Worm (Caenorhabditis elegans): Measurements from ENCODE around the gene clec-176.

Gene clec-176

DNA sequence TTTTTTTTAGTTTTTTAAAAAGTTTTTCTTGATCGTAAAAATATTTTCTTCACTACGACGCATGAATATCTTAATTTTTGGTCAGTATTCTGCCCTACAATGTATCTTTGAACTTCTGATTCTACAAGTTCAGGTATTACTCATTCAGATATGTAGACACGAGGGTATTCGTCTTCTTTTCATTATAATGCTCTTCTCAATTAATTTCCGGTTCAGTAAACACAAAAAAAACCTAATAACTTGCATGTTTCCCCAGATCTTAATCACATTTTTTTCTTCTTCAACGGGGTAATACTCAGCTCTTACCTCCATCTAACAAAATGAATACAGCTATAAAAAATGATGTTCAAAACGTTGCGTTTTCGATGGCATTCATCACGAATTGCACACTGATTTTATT, 8.2 kb downstream of the clec-176 start, which contains the start of gene str-162:
TSS of gene str-162 (plus strand) at position 301 of the 400 bp plus-strand sequence.
- TF ChIP-seq nhr-2 (tag; optimal IDR thresholded peaks at IDR 0.05) (no peak), nhr-76 (tag; optimal IDR thresholded peaks at IDR 0.05) (no peak), zip-8 (tag; optimal IDR thresholded peaks at IDR 0.05) (no peak), ceh-83 (GFP tag; optimal IDR thresholded peaks at IDR 0.05) (no peak), ham-2 (GFP tag; optimal IDR thresholded peaks at IDR 0.05) (no peak)

ce11 chrIV:4993128-4993527, 9.3 kb downstream of the clec-176 start:
- no peak for TF ChIP-seq tbx-8 (GFP tag; optimal IDR thresholded peaks at IDR 0.05)
- TF ChIP-seq M03D4.4 (tag; optimal IDR thresholded peaks at IDR 0.05) = no peak
- TF ChIP-seq unc-39 (tag; optimal IDR thresholded peaks at IDR 0.05) = no peak
- TF ChIP-seq nhr-76 (tag; optimal IDR thresholded peaks at IDR 0.05) = no peak
- no peak for TF ChIP-seq mls-2 (tag; optimal IDR thresholded peaks at IDR 0.05)
- TF ChIP-seq mep-1 (tag; optimal IDR thresholded peaks at IDR 0.05) = no peak
- no peak for TF ChIP-seq snpc-4 (tag; optimal IDR thresholded peaks at IDR 0.05)

DNA sequence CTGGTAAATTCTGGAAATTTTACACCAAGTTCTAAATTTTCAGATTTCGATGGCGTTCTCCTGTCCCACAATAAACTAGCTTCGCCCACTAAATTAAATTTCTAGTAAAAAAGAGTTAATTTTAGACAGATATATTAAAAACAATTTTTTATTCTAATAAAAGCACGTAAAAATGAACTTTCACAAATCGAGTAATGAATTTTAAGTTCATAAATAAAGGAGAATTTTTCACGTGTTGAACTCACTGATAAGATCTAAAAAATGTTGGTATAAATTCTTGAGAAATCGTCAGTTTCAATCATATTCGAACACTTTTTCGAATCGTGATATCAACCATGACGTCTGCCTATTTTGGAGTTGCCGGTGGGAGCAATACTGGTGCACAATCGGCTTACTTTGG, 12.0 kb downstream of the clec-176 start, which contains the start of gene ssq-2:
TSS of gene ssq-2 (plus strand) at position 301 of the 400 bp plus-strand sequence.
- TF ChIP-seq mab-5 (tag; optimal IDR thresholded peaks at IDR 0.05) = no peak
- no peak for TF ChIP-seq elt-3 (tag; optimal IDR thresholded peaks at IDR 0.05)
- TF ChIP-seq ztf-11 (tag; optimal IDR thresholded peaks at IDR 0.05) = no peak
- no peak for TF ChIP-seq drap-1 (GFP tag; optimal IDR thresholded peaks at IDR 0.05)
- TF ChIP-seq hlh-1 (tag; optimal IDR thresholded peaks at IDR 0.05) = no peak
- TF ChIP-seq sem-2 (GFP tag; optimal IDR thresholded peaks at IDR 0.05) = no peak
- no peak for TF ChIP-seq pha-4 (tag; optimal IDR thresholded peaks at IDR 0.05)
- no peak for TF ChIP-seq ces-1 (GFP tag; optimal IDR thresholded peaks at IDR 0.05)
- no peak for TF ChIP-seq zip-8 (tag; optimal IDR thresholded peaks at IDR 0.05)
- TF ChIP-seq flh-1 (GFP tag; optimal IDR thresholded peaks at IDR 0.05) = no peak
- TF ChIP-seq tbx-8 (GFP tag; optimal IDR thresholded peaks at IDR 0.05) = no peak
- no peak for TF ChIP-seq cnd-1 (tag; optimal IDR thresholded peaks at IDR 0.05)
- TF ChIP-seq sptf-1 (tag; optimal IDR thresholded peaks at IDR 0.05) = no peak
- TF ChIP-seq nhr-76 (tag; optimal IDR thresholded peaks at IDR 0.05) = no peak
- no peak for TF ChIP-seq nhr-237 (tag; optimal IDR thresholded peaks at IDR 0.05)
- no peak for TF ChIP-seq elt-1 (tag; optimal IDR thresholded peaks at IDR 0.05; ENCODE audit: borderline replicate concordance, insufficient read depth)
- TF ChIP-seq nhr-2 (tag; optimal IDR thresholded peaks at IDR 0.05) = no peak
- no peak for TF ChIP-seq unc-39 (tag; optimal IDR thresholded peaks at IDR 0.05)

ce11 chrIV:4996956-4997355, 13.1 kb downstream of the clec-176 start:
- TF ChIP-seq drap-1 (GFP tag; optimal IDR thresholded peaks at IDR 0.05) (no peak), unc-120 (tag; optimal IDR thresholded peaks at IDR 0.05; ENCODE audit: poor library complexity, severe bottlenecking) (no peak), ceh-43 (GFP tag; optimal IDR thresholded peaks at IDR 0.05) (no peak), cnd-1 (tag; optimal IDR thresholded peaks at IDR 0.05) (no peak), ztf-11 (tag; optimal IDR thresholded peaks at IDR 0.05) (no peak), bed-3 (GFP tag; optimal IDR thresholded peaks at IDR 0.05) (no peak), unc-62 (GFP tag; optimal IDR thresholded peaks at IDR 0.05) (no peak), sptf-1 (tag; optimal IDR thresholded peaks at IDR 0.05) (no peak)

- TF ChIP-seq zip-8 (tag; optimal IDR thresholded peaks at IDR 0.05) (peak; percentile 30), ceh-83 (GFP tag; optimal IDR thresholded peaks at IDR 0.05) (no peak), elt-3 (tag; optimal IDR thresholded peaks at IDR 0.05) (no peak), unc-39 (tag; optimal IDR thresholded peaks at IDR 0.05) (no peak)
These were observed 18.6 kb downstream of the clec-176 start, which contains the start of gene pes-1 for ce11 chrIV:5002448-5002847. pes-1 (plus strand) TSS chrIV:5002748.

DNA sequence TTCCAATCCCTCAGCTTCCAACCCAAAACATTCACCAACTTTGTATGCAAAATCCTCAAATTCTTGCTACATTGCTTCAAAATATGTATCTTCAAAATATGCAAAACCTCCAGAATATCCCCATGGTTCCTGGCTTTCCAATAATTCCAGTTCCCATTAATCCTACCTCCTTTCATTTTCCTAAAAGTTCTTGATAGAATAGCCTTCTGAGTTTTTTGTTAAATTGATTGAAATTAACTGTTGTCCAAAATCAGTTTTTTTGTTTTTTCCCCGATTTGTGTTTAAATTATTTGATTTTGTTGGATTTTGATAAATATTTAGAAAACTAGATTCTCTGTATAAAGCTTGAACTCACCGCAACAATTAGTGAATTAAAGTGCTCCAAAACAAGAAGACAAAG, 21.3 kb downstream of the clec-176 start:
- TF ChIP-seq ham-2 (GFP tag; optimal IDR thresholded peaks at IDR 0.05) = no peak
- no peak for TF ChIP-seq pha-4 (tag; optimal IDR thresholded peaks at IDR 0.05)
- no peak for TF ChIP-seq lin-32 (GFP tag; optimal IDR thresholded peaks at IDR 0.05)
- TF ChIP-seq mab-5 (tag; optimal IDR thresholded peaks at IDR 0.05) = no peak
- no peak for TF ChIP-seq mep-1 (tag; optimal IDR thresholded peaks at IDR 0.05)
- TF ChIP-seq sptf-1 (tag; optimal IDR thresholded peaks at IDR 0.05) = no peak
- TF ChIP-seq unc-120 (tag; optimal IDR thresholded peaks at IDR 0.05; ENCODE audit: poor library complexity, severe bottlenecking) = no peak
- no peak for TF ChIP-seq lsy-2 (tag; optimal IDR thresholded peaks at IDR 0.05)
- no peak for TF ChIP-seq ztf-11 (tag; optimal IDR thresholded peaks at IDR 0.05)
